Fruit fly (Drosophila melanogaster) whole organism, embryonic: ENCODE measurements around the gene CG6709.

Experiments
- CG1024 ChIP-seq: fragments of 200-800 bp; sonication (Bioruptor generic); IDR thresholded peaks from 2 replicates; pipeline ENCODE4 v1.3.6; 2022; ENCODE audit warnings: missing biosample characterization, missing genetic modification characterization
- CG10543 ChIP-seq: fragments of 200-800 bp; sonication (Bioruptor generic); optimal IDR thresholded peaks from 3 replicates; lab custom pipeline; 2017; ENCODE audit warnings: missing biosample characterization, mild to moderate bottlenecking, missing genetic modification characterization, moderate library complexity
- CG11696 ChIP-seq: fragments of 200-800 bp; sonication (Bioruptor generic); IDR thresholded peaks from 2 replicates; pipeline ENCODE4 v1.3.6; 2022; ENCODE audit warnings: missing biosample characterization, missing genetic modification characterization
- CG12071 ChIP-seq: fragments of 200-800 bp; sonication (Bioruptor generic); optimal IDR thresholded peaks from 3 replicates; lab custom pipeline; 2018; ENCODE audit warnings: missing biosample characterization, mild to moderate bottlenecking, missing genetic modification characterization
- CG12219 ChIP-seq: fragments of 200-800 bp; sonication (Bioruptor generic); optimal IDR thresholded peaks from 3 replicates; lab custom pipeline; 2018; ENCODE audit warnings: missing biosample characterization, mild to moderate bottlenecking, missing genetic modification characterization
- CG13287 ChIP-seq: fragments of 200-800 bp; sonication (Bioruptor generic); IDR thresholded peaks from 2 replicates; pipeline ENCODE4 v1.3.6; 2022; ENCODE audit warnings: missing biosample characterization, missing genetic modification characterization; ENCODE audit not compliant: partially characterized antibody
- CG16863 ChIP-seq: fragments of 200-800 bp; sonication (Bioruptor generic); optimal IDR thresholded peaks from 3 replicates; lab custom pipeline; 2016; ENCODE audit warnings: missing biosample characterization, missing genetic modification characterization
- CG17328 ChIP-seq: fragments of 200-800 bp; sonication (Bioruptor generic); IDR thresholded peaks from 2 replicates; pipeline ENCODE4 v1.3.6; 2022; ENCODE audit warnings: missing biosample characterization, missing genetic modification characterization
- CG18262 ChIP-seq: fragments of 200-800 bp; optimal IDR thresholded peaks from 3 replicates; lab custom pipeline; 2019; ENCODE audit warnings: missing biosample characterization, mild to moderate bottlenecking, missing genetic modification characterization, moderate library complexity
- CG2120 ChIP-seq: fragments of 200-800 bp; sonication (Bioruptor generic); optimal IDR thresholded peaks from 3 replicates; lab custom pipeline; 2016; ENCODE audit warnings: missing biosample characterization, missing genetic modification characterization
- CG30403 ChIP-seq: fragments of 200-800 bp; sonication (Bioruptor generic); optimal IDR thresholded peaks from 3 replicates; lab custom pipeline; 2016; ENCODE audit warnings: missing biosample characterization, missing genetic modification characterization
- CG34376 ChIP-seq: fragments of 200-800 bp; sonication (Bioruptor generic); optimal IDR thresholded peaks from 2 replicates; lab custom pipeline; 2018; ENCODE audit warnings: missing biosample characterization, mild to moderate bottlenecking, missing genetic modification characterization
- CG5180 ChIP-seq: fragments of 200-800 bp; sonication (Bioruptor generic); optimal IDR thresholded peaks from 3 replicates; lab custom pipeline; 2017; ENCODE audit warnings: missing biosample characterization, missing genetic modification characterization, mild to moderate bottlenecking, moderate library complexity, missing genetic modification reagents
- CG6272 ChIP-seq: fragments of 200-800 bp; sonication (Bioruptor generic); IDR thresholded peaks from 2 replicates; pipeline ENCODE4 v1.3.6; 2022; ENCODE audit warnings: missing biosample characterization, missing genetic modification characterization
- CG7928 ChIP-seq: fragments of 200-800 bp; sonication (Bioruptor generic); optimal IDR thresholded peaks from 2 replicates; lab custom pipeline; 2017; ENCODE audit warnings: missing biosample characterization, mild to moderate bottlenecking, missing genetic modification characterization
- CG9437 ChIP-seq: fragments of 200-800 bp; sonication (Bioruptor generic); optimal IDR thresholded peaks from 2 replicates; lab custom pipeline; 2018; ENCODE audit warnings: missing biosample characterization, mild to moderate bottlenecking, missing genetic modification characterization
- CG9609 ChIP-seq: fragments of 200-800 bp; sonication (Bioruptor generic); optimal IDR thresholded peaks from 3 replicates; lab custom pipeline; 2016; ENCODE audit warnings: missing biosample characterization, missing genetic modification characterization
- CG9727 ChIP-seq: fragments of 200-800 bp; sonication (Bioruptor generic); optimal IDR thresholded peaks from 3 replicates; lab custom pipeline; 2017; ENCODE audit warnings: missing biosample characterization, mild to moderate bottlenecking, missing genetic modification characterization
- Chrac-16 ChIP-seq: fragments of 200-800 bp; sonication (Bioruptor generic); optimal IDR thresholded peaks from 3 replicates; lab custom pipeline; 2016; ENCODE audit warnings: missing biosample characterization, missing genetic modification characterization
- CoRest ChIP-seq: fragments of 200-800 bp; sonication (Bioruptor generic); optimal IDR thresholded peaks from 3 replicates; lab custom pipeline; 2018; ENCODE audit warnings: missing biosample characterization, mild to moderate bottlenecking, missing genetic modification characterization, moderate library complexity
- Ets97D ChIP-seq: fragments of 200-800 bp; sonication (Bioruptor generic); optimal IDR thresholded peaks from 3 replicates; lab custom pipeline; 2016; ENCODE audit warnings: missing biosample characterization, missing genetic modification characterization
- HLH3B ChIP-seq: fragments of 200-800 bp; sonication (Bioruptor generic); IDR thresholded peaks from 2 replicates; pipeline ENCODE4 v1.3.6; 2022; ENCODE audit warnings: missing biosample characterization, missing genetic modification characterization
- HLH54F ChIP-seq: fragments of 200-800 bp; sonication (Bioruptor generic); optimal IDR thresholded peaks from 3 replicates; lab custom pipeline; 2016; ENCODE audit warnings: missing biosample characterization, missing genetic modification characterization
- Hmr ChIP-seq: fragments of 200-800 bp; sonication (Bioruptor generic); optimal IDR thresholded peaks from 3 replicates; lab custom pipeline; 2017; ENCODE audit warnings: mild to moderate bottlenecking, missing biosample characterization, missing genetic modification reagents, missing genetic modification characterization
- Hr39 ChIP-seq: fragments of >200 bp; optimal IDR thresholded peaks from 2 replicates; lab custom pipeline; 2017
- NFAT ChIP-seq: fragments of 200-800 bp; sonication (Bioruptor generic); IDR thresholded peaks from 2 replicates; pipeline ENCODE4 v1.3.6; 2022; ENCODE audit warnings: missing biosample characterization, missing genetic modification characterization
- Neu2 ChIP-seq: fragments of 200-800 bp; sonication (Bioruptor generic); optimal IDR thresholded peaks from 3 replicates; lab custom pipeline; 2016; ENCODE audit warnings: missing biosample characterization, missing genetic modification characterization, borderline replicate concordance
- Oaz ChIP-seq: fragments of 200-800 bp; sonication (Bioruptor generic); IDR thresholded peaks from 2 replicates; pipeline ENCODE4 v1.3.6; 2022; ENCODE audit warnings: missing biosample characterization, missing genetic modification characterization
- Sry-δ ChIP-seq: fragments of 200-800 bp; sonication (Bioruptor generic); optimal IDR thresholded peaks from 2 replicates; lab custom pipeline; 2016; ENCODE audit warnings: missing biosample characterization, missing genetic modification characterization
- Xrp1 ChIP-seq: fragments of 200-800 bp; sonication (Bioruptor generic); IDR thresholded peaks from 2 replicates; pipeline ENCODE4 v1.3.6; 2022; ENCODE audit warnings: missing biosample characterization, missing genetic modification characterization
- aop ChIP-seq: fragments of 200-800 bp; sonication (Bioruptor generic); IDR thresholded peaks from 2 replicates; pipeline ENCODE4 v1.3.6; 2022; ENCODE audit warnings: missing biosample characterization, missing genetic modification characterization
- ara ChIP-seq: fragments of 200-800 bp; sonication (Bioruptor generic); IDR thresholded peaks from 2 replicates; pipeline ENCODE4 v1.3.6; 2022; ENCODE audit warnings: missing biosample characterization, missing genetic modification characterization
- chif ChIP-seq, 2 experiments: fragments of 200-800 bp; sonication (Bioruptor generic); optimal IDR thresholded peaks; 3 replicates each; lab custom pipeline; 2016; ENCODE audit warnings: missing biosample characterization in 2 of 2, missing genetic modification characterization in 2 of 2
- chinmo ChIP-seq: fragments of 200-800 bp; sonication (Bioruptor generic); IDR thresholded peaks from 4 replicates; pipeline ENCODE4 v1.3.6; 2022; ENCODE audit warnings: missing biosample characterization, missing genetic modification characterization; ENCODE audit not compliant: partially characterized antibody
- croc ChIP-seq: fragments of 200-800 bp; sonication (Bioruptor generic); conservative IDR thresholded peaks from 3 replicates; pipeline ENCODE4 v1.3.6; 2022; ENCODE audit warnings: missing biosample characterization, missing genetic modification characterization
- da ChIP-seq: fragments of 200-800 bp; sonication (Bioruptor generic); optimal IDR thresholded peaks from 2 replicates; lab custom pipeline; 2016; ENCODE audit warnings: missing biosample characterization, missing genetic modification characterization
- gsb-n ChIP-seq: fragments of 200-800 bp; sonication (Bioruptor generic); optimal IDR thresholded peaks from 3 replicates; lab custom pipeline; 2018; ENCODE audit warnings: missing biosample characterization, mild to moderate bottlenecking, missing genetic modification characterization
- lab ChIP-seq: fragments of 200-800 bp; sonication (Bioruptor generic); optimal IDR thresholded peaks from 3 replicates; lab custom pipeline; 2017; ENCODE audit warnings: missing biosample characterization, missing genetic modification characterization, mild to moderate bottlenecking, moderate library complexity, missing genetic modification reagents
- odd ChIP-seq: fragments of 200-800 bp; sonication (Bioruptor generic); optimal IDR thresholded peaks from 2 replicates; lab custom pipeline; 2017; ENCODE audit warnings: missing biosample characterization, mild to moderate bottlenecking, missing genetic modification characterization
- pfk ChIP-seq: fragments of 200-800 bp; sonication (Bioruptor generic); optimal IDR thresholded peaks from 2 replicates; lab custom pipeline; 2018; ENCODE audit warnings: missing biosample characterization, mild to moderate bottlenecking, missing genetic modification characterization, moderate library complexity
- pros ChIP-seq: fragments of 200-800 bp; sonication (Bioruptor generic); optimal IDR thresholded peaks from 3 replicates; lab custom pipeline; 2019; ENCODE audit warnings: missing biosample characterization, mild to moderate bottlenecking, missing genetic modification characterization, moderate library complexity
- psq ChIP-seq: fragments of 200-800 bp; sonication (Bioruptor generic); optimal IDR thresholded peaks from 2 replicates; lab custom pipeline; 2017; ENCODE audit warnings: missing biosample characterization, missing genetic modification characterization
- pzg ChIP-seq: fragments of 200-800 bp; sonication (Bioruptor generic); optimal IDR thresholded peaks from 3 replicates; lab custom pipeline; 2018; ENCODE audit warnings: missing biosample characterization, mild to moderate bottlenecking, missing genetic modification characterization, moderate library complexity
- salm ChIP-seq: fragments of 200-800 bp; sonication (Bioruptor generic); optimal IDR thresholded peaks from 2 replicates; lab custom pipeline; 2018; ENCODE audit warnings: missing biosample characterization, mild to moderate bottlenecking, missing genetic modification characterization
- sens ChIP-seq: fragments of 200-800 bp; sonication (Bioruptor generic); peaks from one replicate; lab custom pipeline; 2016; ENCODE audit warnings: missing biosample characterization, missing genetic modification characterization
- sim ChIP-seq: fragments of 200-800 bp; sonication (Bioruptor generic); IDR thresholded peaks from 2 replicates; pipeline ENCODE4 v1.3.6; 2022; ENCODE audit warnings: missing biosample characterization, missing genetic modification characterization
- slou ChIP-seq: fragments of 200-800 bp; sonication (Bioruptor generic); optimal IDR thresholded peaks from 3 replicates; lab custom pipeline; 2016; ENCODE audit warnings: missing biosample characterization, missing genetic modification characterization
- trh ChIP-seq: fragments of 200-800 bp; sonication (Bioruptor generic); optimal IDR thresholded peaks from 2 replicates; lab custom pipeline; 2016; ENCODE audit warnings: missing biosample characterization, missing genetic modification characterization
- unpg ChIP-seq: fragments of 200-800 bp; sonication (Bioruptor generic); optimal IDR thresholded peaks from 3 replicates; lab custom pipeline; 2018; ENCODE audit warnings: missing biosample characterization, mild to moderate bottlenecking, missing genetic modification characterization, moderate library complexity
- usp ChIP-seq: fragments of >200 bp; optimal IDR thresholded peaks from 2 replicates; lab custom pipeline; 2017; ENCODE audit warnings: missing biosample characterization, missing genetic modification characterization
- vvl ChIP-seq: fragments of 200-800 bp; sonication (Bioruptor generic); IDR thresholded peaks from 2 replicates; pipeline ENCODE4 v1.3.6; 2022; ENCODE audit warnings: missing biosample characterization, missing genetic modification characterization

Gene CG6709

dm6 chr3L:9855784-9856426, 38.6 kb downstream of the CG6709 start (continued):
- peak; percentile 90 for TF ChIP-seq Oaz (GFP tag; lab: Robert Waterston, UW)
- peak; percentile 95 for TF ChIP-seq CG12219
- peak; percentile 90 for TF ChIP-seq CG11696
- TF ChIP-seq CG30403 (GFP tag; lab: Kevin White, UChicago): peak; percentile 97
- TF ChIP-seq CG18262 (tag; lab: Kevin White, UChicago): peak; percentile 99
- peak; percentile 88 for TF ChIP-seq Ets97D (GFP tag; lab: Kevin White, UChicago)
- TF ChIP-seq CG5180 (GFP tag; lab: Kevin White, UChicago): peak; percentile 92
- TF ChIP-seq vvl: peak; percentile 99
- peak; percentile 97 to 99 for TF ChIP-seq chif (GFP tag; optimal IDR thresholded peaks at IDR 0.05; lab: Kevin White, UChicago)
- TF ChIP-seq croc (GFP tag; lab: Robert Waterston, UW): peak; percentile 99
- no peak for TF ChIP-seq CG13287
- peak; percentile 86 for TF ChIP-seq CG9437 (GFP tag; lab: Kevin White, UChicago)
- TF ChIP-seq NFAT (GFP tag; lab: Robert Waterston, UW): peak; percentile 90
- TF ChIP-seq pzg: no peak
- TF ChIP-seq gsb-n (tag; lab: Kevin White, UChicago): peak; percentile 97
- TF ChIP-seq CG34376: peak; percentile 78
- peak; percentile 97 for TF ChIP-seq CG9609 (GFP tag; lab: Kevin White, UChicago)
- peak; percentile 45 for TF ChIP-seq pfk
- TF ChIP-seq HLH54F (GFP tag; lab: Kevin White, UChicago): peak; percentile 96
- 0 out of 4 replicates have a peak, but pooled peaks have one; percentile 48 for TF ChIP-seq chinmo (GFP tag; lab: Robert Waterston, UW)
- TF ChIP-seq HLH3B: peak; percentile 95
- TF ChIP-seq Neu2: peak; percentile 97
- peak; percentile 97 for TF ChIP-seq CoRest (tag; lab: Kevin White, UChicago)
- peak; percentile 96 for TF ChIP-seq CG6272 (GFP tag; lab: Robert Waterston, UW)
- peak; percentile 97 for TF ChIP-seq CG16863
- TF ChIP-seq ara (GFP tag; lab: Robert Waterston, UW): peak; percentile 99
- TF ChIP-seq da (GFP tag; lab: Kevin White, UChicago): peak; percentile 88
- peak; percentile 93 for TF ChIP-seq CG1024 (GFP tag; lab: Robert Waterston, UW)
- peak; percentile 71 for TF ChIP-seq CG7928 (GFP tag; lab: Kevin White, UChicago)
- TF ChIP-seq aop: peak; percentile 96
- TF ChIP-seq trh: peak; percentile 91
- peak; percentile 97 for TF ChIP-seq lab
- peak; percentile 99 for TF ChIP-seq CG9727
- TF ChIP-seq salm: peak; percentile 95
- peak; percentile 97 for TF ChIP-seq Chrac-16 (GFP tag; lab: Kevin White, UChicago)
- peak; percentile 89 for TF ChIP-seq CG10543 (GFP tag; lab: Kevin White, UChicago)
- TF ChIP-seq pros (GFP tag; lab: Kevin White, UChicago): peak; percentile 87
- TF ChIP-seq sens: peak; percentile 100
- TF ChIP-seq Sry-δ (GFP tag; lab: Kevin White, UChicago): peak; percentile 74
- TF ChIP-seq usp (GFP tag; lab: Kevin White, UChicago): no peak
- TF ChIP-seq Xrp1 (GFP tag; lab: Robert Waterston, UW): peak; percentile 99
- TF ChIP-seq odd: peak; percentile 89
- TF ChIP-seq slou (GFP tag; lab: Kevin White, UChicago): peak; percentile 90
- TF ChIP-seq psq (GFP tag; lab: Kevin White, UChicago): peak; percentile 79
- peak; percentile 88 for TF ChIP-seq Hmr (GFP tag; lab: Kevin White, UChicago)
- peak; percentile 99 for TF ChIP-seq CG17328 (GFP tag; lab: Robert Waterston, UW)
- peak; percentile 98 for TF ChIP-seq sim (GFP tag; lab: Robert Waterston, UW)
- TF ChIP-seq unpg (GFP tag; lab: Kevin White, UChicago): peak; percentile 97
- peak; percentile 90 for TF ChIP-seq CG2120 (GFP tag; lab: Kevin White, UChicago)
- TF ChIP-seq CG12071 (GFP tag; lab: Kevin White, UChicago): peak; percentile 96
- no peak for TF ChIP-seq Hr39
